Fruit fly (Drosophila melanogaster) whole organism, embryonic: ENCODE measurements around the gene CG11920.

Experiments
- Atf6 ChIP-seq: fragments of 200-800 bp; sonication (Bioruptor generic); IDR thresholded peaks from 2 replicates; pipeline ENCODE4 v1.3.6; 2022; ENCODE audit warnings: missing biosample characterization, missing genetic modification characterization
- B-H1 ChIP-seq: fragments of 200-800 bp; sonication (Bioruptor generic); IDR thresholded peaks from 3 replicates; pipeline ENCODE4 v1.3.6; 2022; ENCODE audit warnings: missing biosample characterization, missing genetic modification characterization
- CG10979 ChIP-seq: fragments of 200-800 bp; sonication (Bioruptor generic); optimal IDR thresholded peaks from 2 replicates; lab custom pipeline; 2018; ENCODE audit warnings: missing biosample characterization, mild to moderate bottlenecking, missing genetic modification characterization, moderate library complexity
- CG11696 ChIP-seq: fragments of 200-800 bp; sonication (Bioruptor generic); IDR thresholded peaks from 2 replicates; pipeline ENCODE4 v1.3.6; 2022; ENCODE audit warnings: missing biosample characterization, missing genetic modification characterization
- CG12236 ChIP-seq: fragments of 200-800 bp; sonication (Bioruptor generic); optimal IDR thresholded peaks from 2 replicates; lab custom pipeline; 2016; ENCODE audit warnings: missing biosample characterization, missing genetic modification characterization
- CG12744 ChIP-seq: fragments of 200-800 bp; sonication (Bioruptor generic); optimal IDR thresholded peaks from 2 replicates; lab custom pipeline; 2016; ENCODE audit warnings: missing biosample characterization, missing genetic modification characterization
- CG13775 ChIP-seq: fragments of 200-800 bp; sonication (Bioruptor generic); optimal IDR thresholded peaks from 3 replicates; lab custom pipeline; 2017; ENCODE audit warnings: missing biosample characterization, mild to moderate bottlenecking, missing genetic modification characterization
- CG14965 ChIP-seq: fragments of 200-800 bp; sonication (Bioruptor generic); optimal IDR thresholded peaks from 2 replicates; lab custom pipeline; 2016; ENCODE audit warnings: missing biosample characterization, missing genetic modification characterization, borderline replicate concordance
- CG18764 ChIP-seq: fragments of 200-800 bp; sonication (Bioruptor generic); optimal IDR thresholded peaks from 3 replicates; lab custom pipeline; 2016; ENCODE audit warnings: missing biosample characterization, missing genetic modification characterization
- CG34422 ChIP-seq: fragments of 200-800 bp; sonication (Bioruptor generic); IDR thresholded peaks from 3 replicates; pipeline ENCODE4 v1.3.6; 2022; ENCODE audit warnings: missing biosample characterization, missing genetic modification characterization
- CG4328 ChIP-seq: fragments of 200-800 bp; sonication (Bioruptor generic); optimal IDR thresholded peaks from 3 replicates; lab custom pipeline; 2017; ENCODE audit warnings: missing biosample characterization, missing genetic modification reagents, missing genetic modification characterization
- CG4404 ChIP-seq: fragments of 200-800 bp; sonication (Bioruptor generic); IDR thresholded peaks from 2 replicates; pipeline ENCODE4 v1.3.6; 2022; ENCODE audit warnings: missing biosample characterization, missing genetic modification characterization
- CG6175 ChIP-seq: fragments of 200-800 bp; sonication (Bioruptor generic); IDR thresholded peaks from 3 replicates; pipeline ENCODE4 v1.3.6; 2022; ENCODE audit warnings: missing biosample characterization, missing genetic modification characterization
- CG9215 ChIP-seq: fragments of 200-800 bp; sonication (Bioruptor generic); IDR thresholded peaks from 2 replicates; pipeline ENCODE4 v1.3.6; 2022; ENCODE audit warnings: missing biosample characterization, missing genetic modification characterization
- CG9727 ChIP-seq: fragments of 200-800 bp; sonication (Bioruptor generic); optimal IDR thresholded peaks from 3 replicates; lab custom pipeline; 2017; ENCODE audit warnings: missing biosample characterization, mild to moderate bottlenecking, missing genetic modification characterization
- CHES-1-like ChIP-seq: fragments of 200-800 bp; sonication (Bioruptor generic); optimal IDR thresholded peaks from 2 replicates; lab custom pipeline; 2016; ENCODE audit warnings: missing biosample characterization, missing genetic modification characterization
- CTCF ChIP-seq: fragments of 200-800 bp; sonication (Bioruptor generic); optimal IDR thresholded peaks from 2 replicates; lab custom pipeline; 2017; ENCODE audit warnings: missing biosample characterization, mild to moderate bottlenecking, missing genetic modification characterization, moderate library complexity
- Chrac-16 ChIP-seq: fragments of 200-800 bp; sonication (Bioruptor generic); optimal IDR thresholded peaks from 3 replicates; lab custom pipeline; 2016; ENCODE audit warnings: missing biosample characterization, missing genetic modification characterization
- Dfd ChIP-seq, 2 experiments: fragments of >200 bp; optimal IDR thresholded peaks; 2 replicates each; lab custom pipeline; 2017; ENCODE audit warnings: missing biosample characterization in 2 of 2, missing genetic modification characterization in 2 of 2
- Doc2 ChIP-seq: fragments of 200-800 bp; sonication (Bioruptor generic); IDR thresholded peaks from 2 replicates; pipeline ENCODE4 v1.3.6; 2022; ENCODE audit warnings: missing biosample characterization, missing genetic modification characterization
- Dp ChIP-seq: fragments of 200-800 bp; sonication (Bioruptor generic); optimal IDR thresholded peaks from 2 replicates; lab custom pipeline; 2018; ENCODE audit warnings: missing biosample characterization, mild to moderate bottlenecking, missing genetic modification characterization, moderate library complexity
- Eip74EF ChIP-seq, 2 experiments: fragments of 200-800 bp in 1 of 2; fragments of >200 bp in 1 of 2; sonication (Bioruptor generic) in 1 of 2; optimal IDR thresholded peaks; 2 replicates each; lab custom pipeline; 2017 to 2019; ENCODE audit warnings: missing biosample characterization in 2 of 2, missing genetic modification characterization in 2 of 2, mild to moderate bottlenecking in 1 of 2, moderate library complexity in 1 of 2
- Ets65A ChIP-seq: fragments of 200-800 bp; sonication (Bioruptor generic); peaks from one replicate; lab custom pipeline; 2016; ENCODE audit warnings: missing biosample characterization, missing genetic modification characterization
- HLH3B ChIP-seq: fragments of 200-800 bp; sonication (Bioruptor generic); IDR thresholded peaks from 2 replicates; pipeline ENCODE4 v1.3.6; 2022; ENCODE audit warnings: missing biosample characterization, missing genetic modification characterization
- Hmx ChIP-seq: fragments of 200-800 bp; sonication (Bioruptor generic); optimal IDR thresholded peaks from 2 replicates; lab custom pipeline; 2016; ENCODE audit warnings: missing biosample characterization, missing genetic modification characterization
- Hr39 ChIP-seq: fragments of >200 bp; optimal IDR thresholded peaks from 2 replicates; lab custom pipeline; 2017
- Lpt ChIP-seq: fragments of >200 bp; optimal IDR thresholded peaks from 2 replicates; lab custom pipeline; 2018; ENCODE audit warnings: missing biosample characterization, missing genetic modification characterization
- Meics ChIP-seq: fragments of 200-800 bp; sonication (Bioruptor generic); optimal IDR thresholded peaks from 2 replicates; lab custom pipeline; 2017; ENCODE audit warnings: missing biosample characterization, mild to moderate bottlenecking, missing genetic modification characterization
- Nf-YA ChIP-seq: fragments of 200-800 bp; sonication (Bioruptor generic); IDR thresholded peaks from 2 replicates; pipeline ENCODE4 v1.3.6; 2022; ENCODE audit warnings: missing biosample characterization, missing genetic modification characterization
- Usf ChIP-seq: fragments of 200-800 bp; sonication (Bioruptor generic); optimal IDR thresholded peaks from 2 replicates; lab custom pipeline; 2017; ENCODE audit warnings: missing genotype, missing biosample characterization, missing genetic modification characterization
- YL-1 ChIP-seq: fragments of 200-800 bp; sonication (Bioruptor generic); optimal IDR thresholded peaks from 3 replicates; lab custom pipeline; 2017; ENCODE audit warnings: missing biosample characterization, mild to moderate bottlenecking, missing genetic modification characterization
- aop ChIP-seq: fragments of 200-800 bp; sonication (Bioruptor generic); IDR thresholded peaks from 2 replicates; pipeline ENCODE4 v1.3.6; 2022; ENCODE audit warnings: missing biosample characterization, missing genetic modification characterization
- ase ChIP-seq: fragments of 200-800 bp; sonication (Bioruptor generic); IDR thresholded peaks from 3 replicates; pipeline ENCODE4 v1.3.6; 2022; ENCODE audit warnings: missing biosample characterization, missing genetic modification characterization
- dan ChIP-seq: fragments of 200-800 bp; sonication (Bioruptor generic); IDR thresholded peaks from 2 replicates; pipeline ENCODE4 v1.3.6; 2022; ENCODE audit warnings: missing biosample characterization, missing genetic modification characterization
- dm ChIP-seq: fragments of 200-800 bp; sonication (Bioruptor generic); optimal IDR thresholded peaks from 3 replicates; lab custom pipeline; 2016; ENCODE audit warnings: missing biosample characterization, missing genetic modification characterization
- eve ChIP-seq, 2 experiments: fragments of >200 bp; optimal IDR thresholded peaks; 2 replicates each; lab custom pipeline; 2017; ENCODE audit warnings: missing biosample characterization in 2 of 2, missing genetic modification characterization in 2 of 2
- fd64A ChIP-seq: fragments of 200-800 bp; sonication (Bioruptor generic); optimal IDR thresholded peaks from 3 replicates; lab custom pipeline; 2018; ENCODE audit warnings: missing biosample characterization, mild to moderate bottlenecking, missing genetic modification characterization
- fru ChIP-seq: fragments of >200 bp; optimal IDR thresholded peaks from 2 replicates; lab custom pipeline; 2017
- gem ChIP-seq: fragments of 200-800 bp; sonication (Bioruptor generic); optimal IDR thresholded peaks from 2 replicates; lab custom pipeline; 2019; ENCODE audit warnings: missing biosample characterization, mild to moderate bottlenecking, missing genetic modification characterization, moderate library complexity
- h ChIP-seq: fragments of >200 bp; optimal IDR thresholded peaks from 2 replicates; lab custom pipeline; 2017
- hb ChIP-seq: fragments of 200-800 bp; sonication (Bioruptor generic); IDR thresholded peaks from 3 replicates; pipeline ENCODE4 v1.3.6; 2022; ENCODE audit warnings: missing biosample characterization, missing genetic modification characterization; ENCODE audit not compliant: partially characterized antibody
- ind ChIP-seq: fragments of 200-800 bp; sonication (Bioruptor generic); optimal IDR thresholded peaks from 3 replicates; lab custom pipeline; 2016; ENCODE audit warnings: missing biosample characterization, missing genetic modification characterization
- pan ChIP-seq, 4 experiments: fragments of >200 bp in 3 of 4; fragments of 200-800 bp in 1 of 4; sonication (Bioruptor generic) in 1 of 4; optimal IDR thresholded peaks in 3 of 4; IDR thresholded peaks in 1 of 4; 2 replicates each; pipeline versions ENCODE4 v1.3.6 to Lab custom; 2017 to 2022; ENCODE audit warnings: missing biosample characterization in 2 of 4, missing genetic modification characterization in 2 of 4, mixed read lengths in 1 of 4
- ro ChIP-seq: fragments of 200-800 bp; sonication (Bioruptor generic); IDR thresholded peaks from 2 replicates; pipeline ENCODE4 v1.3.6; 2022; ENCODE audit warnings: missing biosample characterization, missing genetic modification characterization
- salm ChIP-seq: fragments of 200-800 bp; sonication (Bioruptor generic); optimal IDR thresholded peaks from 2 replicates; lab custom pipeline; 2018; ENCODE audit warnings: missing biosample characterization, mild to moderate bottlenecking, missing genetic modification characterization
- so ChIP-seq: fragments of 200-800 bp; sonication (Bioruptor generic); IDR thresholded peaks from 3 replicates; pipeline ENCODE4 v1.3.6; 2022; ENCODE audit warnings: missing biosample characterization, missing genetic modification characterization
- tll ChIP-seq, 2 experiments: fragments of 200-800 bp in 1 of 2; fragments of >200 bp in 1 of 2; sonication (Bioruptor generic) in 1 of 2; optimal IDR thresholded peaks; 2 replicates each; lab custom pipeline; 2017 to 2019; ENCODE audit warnings: missing biosample characterization in 2 of 2, missing genetic modification characterization in 2 of 2, mild to moderate bottlenecking in 1 of 2, moderate library complexity in 1 of 2
- vnd ChIP-seq: fragments of 200-800 bp; sonication (Bioruptor generic); IDR thresholded peaks from 3 replicates; pipeline ENCODE4 v1.3.6; 2022; ENCODE audit warnings: missing biosample characterization, missing genetic modification characterization; ENCODE audit not compliant: partially characterized antibody
- wdn ChIP-seq: fragments of 200-800 bp; sonication (Bioruptor generic); IDR thresholded peaks from 2 replicates; pipeline ENCODE4 v1.3.6; 2022; ENCODE audit warnings: missing biosample characterization, missing genetic modification characterization
- yki ChIP-seq: fragments of >200 bp; optimal IDR thresholded peaks from 3 replicates; lab custom pipeline; 2018

CG11920 gene

DNA sequence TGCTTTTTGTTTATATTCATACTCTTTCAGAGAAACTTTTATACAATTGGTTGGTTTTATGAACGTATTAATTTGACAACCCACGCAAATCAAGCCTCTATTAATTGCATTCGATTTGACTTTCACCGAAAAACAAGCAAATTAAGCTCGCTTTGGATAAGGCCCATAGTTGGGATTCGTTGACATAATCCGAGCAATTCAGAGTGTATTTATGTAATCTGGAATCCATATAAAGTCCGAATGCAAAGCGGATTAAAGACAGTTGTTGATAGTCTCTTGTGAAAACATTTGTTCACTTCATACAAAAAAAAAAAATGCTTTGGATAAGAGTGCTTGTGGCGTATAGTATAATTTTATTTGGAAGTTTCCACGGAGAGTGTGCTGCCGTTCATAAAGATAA is 27.6 kb downstream of the CG11920 start, which contains the start of gene CG45095:
CG45095 (plus strand) TSS at position 301 of the 400 bp plus-strand sequence.
- no peak for TF ChIP-seq YL-1 (GFP tag; lab: Kevin White, UChicago)
- no peak for TF ChIP-seq CG4404
- no peak for TF ChIP-seq CG12744 (GFP tag; lab: Kevin White, UChicago)
- TF ChIP-seq Dfd (GFP tag; optimal IDR thresholded peaks at IDR 0.05; lab: Kevin White, UChicago): no peak
- TF ChIP-seq hb (GFP tag; lab: Robert Waterston, UW): no peak
- TF ChIP-seq Meics (GFP tag; lab: Kevin White, UChicago): no peak
- TF ChIP-seq CG11696: no peak
- TF ChIP-seq B-H1 (GFP tag; lab: Robert Waterston, UW): no peak
- TF ChIP-seq CG13775 (GFP tag; lab: Kevin White, UChicago): no peak
- TF ChIP-seq h (lab: Kevin White, UChicago): no peak
- TF ChIP-seq fd64A (GFP tag; lab: Kevin White, UChicago): no peak
- TF ChIP-seq Atf6 (GFP tag; lab: Robert Waterston, UW): no peak
- no peak for TF ChIP-seq ase (GFP tag; lab: Robert Waterston, UW)
- TF ChIP-seq so (GFP tag; lab: Robert Waterston, UW): no peak
- TF ChIP-seq Hr39 (lab: Kevin White, UChicago): no peak
- no peak for TF ChIP-seq Eip74EF (GFP tag; optimal IDR thresholded peaks at IDR 0.05; lab: Kevin White, UChicago)
- TF ChIP-seq tll (GFP tag; optimal IDR thresholded peaks at IDR 0.05; lab: Kevin White, UChicago): no peak
- no peak for TF ChIP-seq Hmx

dm6 chr3R:25108932-25109331 is 34.3 kb downstream of the CG11920 start, which contains the start of gene CG34027:
TSS of gene CG34027 (minus strand) at chr3R:25109032.
- no peak for TF ChIP-seq wdn (GFP tag; lab: Robert Waterston, UW)
- TF ChIP-seq CHES-1-like: no peak
- no peak for TF ChIP-seq pan (optimal IDR thresholded peaks at IDR 0.05; lab: Kevin White, UChicago)
- TF ChIP-seq pan (GFP tag; optimal IDR thresholded peaks at IDR 0.05 in 1 of 2, IDR thresholded peaks at IDR 0.05 in 1 of 2): no peak
- no peak for TF ChIP-seq salm (tag; lab: Kevin White, UChicago)
- no peak for TF ChIP-seq CG18764 (GFP tag; lab: Kevin White, UChicago)
- no peak for TF ChIP-seq CG12236 (GFP tag; lab: Kevin White, UChicago)
- no peak for TF ChIP-seq CG6175 (GFP tag; lab: Robert Waterston, UW)
- no peak for TF ChIP-seq Lpt (GFP tag; lab: Kevin White, UChicago)
- no peak for TF ChIP-seq yki (lab: Kevin White, UChicago)
- no peak for TF ChIP-seq fru (lab: Kevin White, UChicago)
- no peak for TF ChIP-seq dm (GFP tag; lab: Kevin White, UChicago)
- TF ChIP-seq CG9215: no peak

DNA sequence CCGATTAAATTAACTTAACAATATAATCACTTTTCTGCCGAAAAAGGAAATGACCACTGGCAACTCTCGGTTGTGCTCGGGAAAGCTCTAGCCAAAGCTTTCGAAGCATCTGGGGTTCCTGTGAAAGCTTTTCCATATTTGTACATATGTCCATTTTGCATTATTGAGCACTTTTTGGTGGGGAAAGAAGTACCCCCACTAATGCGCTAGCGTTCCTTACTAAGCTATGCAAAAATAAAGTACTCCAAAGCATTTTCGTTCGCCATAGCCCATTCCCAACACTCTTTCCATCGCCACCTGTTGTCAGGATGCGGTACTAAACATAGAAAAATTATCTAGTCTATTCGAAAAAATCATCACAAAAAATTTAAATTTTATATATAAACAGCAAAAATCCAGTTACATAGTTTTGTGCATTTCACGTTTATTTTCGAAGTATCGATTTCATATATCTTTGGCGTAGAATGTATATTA is 37.8 kb downstream of the CG11920 start, which contains the start of gene Nepl16:
Nepl16 (minus strand) TSS at position 51 of the 474 bp plus-strand sequence.
- TF ChIP-seq Ets65A (peak; percentile 0), CG14965 (GFP tag; lab: Kevin White, UChicago) (peak; percentile 88), ro (GFP tag; lab: Robert Waterston, UW) (no peak), CG10979 (peak; percentile 96), CG4328 (GFP tag; lab: Kevin White, UChicago) (no peak), CTCF (GFP tag; lab: Kevin White, UChicago) (peak; percentile 88), eve (GFP tag; optimal IDR thresholded peaks at IDR 0.05; lab: Kevin White, UChicago) (peak in 1 of 2 experiments; percentile 51)

DNA sequence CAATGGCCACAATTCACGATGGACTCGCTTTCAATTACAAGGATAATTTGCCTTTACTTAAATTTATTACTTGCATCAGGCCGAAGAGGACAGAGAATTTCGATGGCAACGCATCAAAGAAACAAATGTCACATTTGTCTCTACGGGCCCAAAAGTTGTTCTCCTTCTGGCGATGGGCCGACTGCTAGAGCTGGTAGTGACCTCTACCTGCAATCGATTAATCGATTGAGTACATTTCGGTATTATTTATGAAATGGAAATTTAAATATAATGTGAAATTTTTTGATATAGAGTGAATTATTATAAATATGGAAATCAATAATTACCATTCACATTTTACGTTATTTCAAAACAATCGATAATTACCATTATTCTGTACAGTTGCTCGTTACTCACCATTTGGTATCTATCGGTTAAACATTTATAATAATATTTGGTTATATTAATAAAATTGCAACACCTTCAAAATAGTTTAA is 48.1 kb downstream of the CG11920 start, which contains the start of the genes CG31510 and TTLL5:
CG31510 (minus strand) TSS at position 185 of the 476 bp plus-strand sequence.
TTLL5 (minus strand) TSS at position 185 of the 476 bp plus-strand sequence.
- no peak for TF ChIP-seq aop (GFP tag; lab: Robert Waterston, UW)
- TF ChIP-seq CG34422 (GFP tag; lab: Robert Waterston, UW): 0 out of 3 replicates have a peak, but pooled peaks have one; percentile 43
- no peak for TF ChIP-seq Usf (GFP tag; lab: Kevin White, UChicago)
- TF ChIP-seq HLH3B (GFP tag; lab: Robert Waterston, UW): 0 out of 2 replicates have a peak, but pooled peaks have one; percentile 11
- TF ChIP-seq ind (GFP tag; lab: Kevin White, UChicago): no peak
- TF ChIP-seq CG9727 (GFP tag; lab: Kevin White, UChicago): no peak
- TF ChIP-seq Doc2 (GFP tag; lab: Robert Waterston, UW): no peak
- TF ChIP-seq Chrac-16 (GFP tag; lab: Kevin White, UChicago): no peak
- no peak for TF ChIP-seq dan (GFP tag; lab: Robert Waterston, UW)
- no peak for TF ChIP-seq gem (tag; lab: Kevin White, UChicago)
- no peak for TF ChIP-seq Nf-YA
- no peak for TF ChIP-seq vnd (GFP tag; lab: Robert Waterston, UW)
- TF ChIP-seq Dp (GFP tag; lab: Kevin White, UChicago): no peak
